Worm (Caenorhabditis elegans) whole organism, L4 larva: ENCODE measurements around the gene inx-6.

ENCODE experiments used
- D1046.2 ChIP-seq: fragments of 200-800 bp; sonication (Bioruptor generic); IDR thresholded peaks from 2 replicates; pipeline ENCODE4 v1.3.6; 2022; ENCODE audit warnings: missing genetic modification characterization, missing compliant biosample characterization
- F26F4.8 ChIP-seq: fragments of 200-800 bp; sonication (Bioruptor generic); conservative IDR thresholded peaks from 2 replicates; pipeline ENCODE4 v1.3.6; 2022; ENCODE audit warnings: missing genetic modification characterization, missing compliant biosample characterization
- F37D6.2 ChIP-seq: sonication (generic microtip); optimal IDR thresholded peaks from 2 replicates; lab custom pipeline; 2016; ENCODE audit warnings: mild to moderate bottlenecking, missing genetic modification characterization, missing compliant biosample characterization
- F49E8.2 ChIP-seq: sonication (generic microtip); optimal IDR thresholded peaks from 2 replicates; lab custom pipeline; 2016; ENCODE audit warnings: missing compliant biosample characterization, mild to moderate bottlenecking, missing genetic modification characterization, borderline replicate concordance
- T26A8.4 ChIP-seq: fragments of 200-800 bp; sonication (Bioruptor generic); IDR thresholded peaks from 2 replicates; pipeline ENCODE4 v1.3.6; 2022; ENCODE audit warnings: missing genetic modification characterization, missing compliant biosample characterization
- Y48G9A.11 ChIP-seq: fragments of 200-800 bp; sonication (Bioruptor generic); IDR thresholded peaks from 2 replicates; pipeline ENCODE4 v1.3.6; 2022; ENCODE audit warnings: missing genetic modification reagents, missing genetic modification characterization, missing compliant biosample characterization
- Y5F2A.4 ChIP-seq: fragments of 200-800 bp; sonication (Bioruptor generic); optimal IDR thresholded peaks from 2 replicates; lab custom pipeline; 2018; ENCODE audit warnings: mild to moderate bottlenecking, missing genetic modification characterization, missing compliant biosample characterization
- ZK337.2 ChIP-seq: fragments of 200-800 bp; sonication (Bioruptor generic); IDR thresholded peaks from 2 replicates; pipeline ENCODE4 v1.3.6; 2022; ENCODE audit warnings: missing genetic modification reagents, missing genetic modification characterization, missing compliant biosample characterization
- aha-1 ChIP-seq: fragments of 150-350 bp; peaks from one replicate; lab custom pipeline; 2014; ENCODE audit warnings: missing biosample characterization, missing genetic modification characterization
- aly-2 ChIP-seq: sonication (generic microtip); optimal IDR thresholded peaks from 2 replicates; lab custom pipeline; 2018; ENCODE audit warnings: missing biosample characterization, missing genetic modification characterization
- attf-4 ChIP-seq: sonication (generic microtip); optimal IDR thresholded peaks from 3 replicates; lab custom pipeline; 2017; ENCODE audit warnings: missing biosample characterization, missing genetic modification characterization
- ceh-20 ChIP-seq: fragments of 200-800 bp; sonication (Bioruptor generic); IDR thresholded peaks from 2 replicates; pipeline ENCODE4 v1.3.6; 2022; ENCODE audit warnings: missing genetic modification reagents, missing genetic modification characterization, missing compliant biosample characterization
- ceh-82 ChIP-seq: sonication (generic microtip); optimal IDR thresholded peaks from 2 replicates; lab custom pipeline; 2017; ENCODE audit warnings: missing biosample characterization, missing genetic modification characterization
- ces-1 ChIP-seq: fragments of 150-350 bp; sonication (generic microtip); optimal IDR thresholded peaks from 4 replicates; lab custom pipeline; 2014; ENCODE audit warnings: missing biosample characterization, missing genetic modification reagents, missing genetic modification characterization
- cey-2 ChIP-seq: sonication (generic microtip); optimal IDR thresholded peaks from 3 replicates; lab custom pipeline; 2017; ENCODE audit warnings: missing genetic modification characterization, mild to moderate bottlenecking, missing compliant biosample characterization, antibody characterized with exemption, borderline replicate concordance; ENCODE audit not compliant: insufficient read depth
- ctbp-1 ChIP-seq: fragments of 200-800 bp; sonication (Bioruptor generic); IDR thresholded peaks from 2 replicates; pipeline ENCODE4 v1.3.6; 2022; ENCODE audit warnings: missing genetic modification reagents, missing genetic modification characterization, missing compliant biosample characterization
- daf-19 ChIP-seq: fragments of 200-800 bp; sonication (Bioruptor generic); conservative IDR thresholded peaks from 2 replicates; pipeline ENCODE4 v1.3.6; 2022; ENCODE audit warnings: missing genetic modification characterization, missing compliant biosample characterization
- dmd-9 ChIP-seq: fragments of 200-800 bp; sonication (Bioruptor generic); IDR thresholded peaks from 2 replicates; pipeline ENCODE4 v1.3.6; 2022; ENCODE audit warnings: missing genetic modification reagents, missing genetic modification characterization, missing compliant biosample characterization
- duxl-1 ChIP-seq: sonication (generic microtip); optimal IDR thresholded peaks from 2 replicates; lab custom pipeline; 2016; ENCODE audit warnings: mild to moderate bottlenecking, missing genetic modification characterization, moderate library complexity, missing compliant biosample characterization; ENCODE audit not compliant: poor library complexity
- dve-1 ChIP-seq: sonication (generic microtip); optimal IDR thresholded peaks from 2 replicates; lab custom pipeline; 2017; ENCODE audit warnings: antibody characterized with exemption, mild to moderate bottlenecking, missing genetic modification characterization, missing compliant biosample characterization; ENCODE audit not compliant: insufficient read depth
- egl-27 ChIP-seq: sonication (generic microtip); optimal IDR thresholded peaks from 3 replicates; lab custom pipeline; 2017; ENCODE audit warnings: missing biosample characterization, missing genetic modification reagents, missing genetic modification characterization
- egl-43 ChIP-seq: fragments of 200-800 bp; sonication (Bioruptor generic); IDR thresholded peaks from 2 replicates; pipeline ENCODE4 v1.3.6; 2022; ENCODE audit warnings: missing genetic modification reagents, missing genetic modification characterization, missing compliant biosample characterization
- hlh-11 ChIP-seq: fragments of 200-800 bp; sonication (Bioruptor generic); optimal IDR thresholded peaks from 2 replicates; lab custom pipeline; 2018; ENCODE audit warnings: mild to moderate bottlenecking, missing genetic modification characterization, missing compliant biosample characterization
- jun-1 ChIP-seq: fragments of 150-350 bp; optimal IDR thresholded peaks from 2 replicates; lab custom pipeline; 2014; ENCODE audit warnings: missing biosample characterization, missing genetic modification reagents, missing genetic modification characterization
- lin-1 ChIP-seq: fragments of 200-800 bp; sonication (Bioruptor generic); IDR thresholded peaks from 2 replicates; pipeline ENCODE4 v1.3.6; 2022; ENCODE audit warnings: missing genetic modification reagents, missing genetic modification characterization, missing compliant biosample characterization
- lin-38 ChIP-seq: fragments of 200-800 bp; sonication (Bioruptor generic); IDR thresholded peaks from 2 replicates; pipeline ENCODE4 v1.3.6; 2022; ENCODE audit warnings: missing genetic modification reagents, missing genetic modification characterization, missing compliant biosample characterization
- lir-3 ChIP-seq: sonication (generic microtip); optimal IDR thresholded peaks from 2 replicates; lab custom pipeline; 2016; ENCODE audit warnings: mild to moderate bottlenecking, missing genetic modification characterization, missing compliant biosample characterization
- madf-9 ChIP-seq: fragments of 200-800 bp; sonication (Bioruptor generic); conservative IDR thresholded peaks from 2 replicates; pipeline ENCODE4 v1.3.6; 2022; ENCODE audit warnings: missing genetic modification reagents, missing genetic modification characterization, missing compliant biosample characterization
- mdl-1 ChIP-seq, 2 experiments: fragments of 150-350 bp in 1 of 2; sonication (generic microtip) in 1 of 2; optimal IDR thresholded peaks; 2 replicates each; lab custom pipeline; 2014 to 2017; ENCODE audit warnings: missing biosample characterization in 2 of 2, missing genetic modification characterization in 2 of 2
- mdt-29 ChIP-seq: fragments of 200-800 bp; sonication (Bioruptor generic); IDR thresholded peaks from 2 replicates; pipeline ENCODE4 v1.3.6; 2022; ENCODE audit warnings: missing genetic modification reagents, missing genetic modification characterization, missing compliant biosample characterization
- mep-1 ChIP-seq: fragments of 150-350 bp; sonication (generic microtip); optimal IDR thresholded peaks from 3 replicates; lab custom pipeline; 2014; ENCODE audit warnings: missing biosample characterization, missing genetic modification characterization
- mes-2 ChIP-seq: sonication (generic microtip); optimal IDR thresholded peaks from 2 replicates; lab custom pipeline; 2016; ENCODE audit warnings: missing genotype, mild to moderate bottlenecking, missing genetic modification characterization, missing compliant biosample characterization; ENCODE audit not compliant: poor library complexity, severe bottlenecking
- nhr-102 ChIP-seq: sonication (generic microtip); optimal IDR thresholded peaks from 2 replicates; lab custom pipeline; 2016; ENCODE audit warnings: mild to moderate bottlenecking, missing genetic modification characterization, moderate library complexity, missing compliant biosample characterization
- nhr-237 ChIP-seq: sonication (generic microtip); optimal IDR thresholded peaks from 2 replicates; lab custom pipeline; 2017; ENCODE audit warnings: missing biosample characterization, missing genetic modification characterization
- nhr-28 ChIP-seq: fragments of 150-350 bp; optimal IDR thresholded peaks from 2 replicates; lab custom pipeline; 2014; ENCODE audit warnings: missing biosample characterization, missing genetic modification characterization
- nhr-42 ChIP-seq: fragments of 200-800 bp; sonication (Bioruptor generic); IDR thresholded peaks from 2 replicates; pipeline ENCODE4 v1.3.6; 2022; ENCODE audit warnings: missing genetic modification characterization, missing compliant biosample characterization
- nhr-48 ChIP-seq: sonication (generic microtip); optimal IDR thresholded peaks from 2 replicates; lab custom pipeline; 2016; ENCODE audit warnings: mild to moderate bottlenecking, missing genetic modification characterization, missing compliant biosample characterization
- nhr-76 ChIP-seq: fragments of 150-350 bp; optimal IDR thresholded peaks from 2 replicates; lab custom pipeline; 2014; ENCODE audit warnings: missing biosample characterization, missing genetic modification characterization
- nhr-77 ChIP-seq: fragments of 150-350 bp; optimal IDR thresholded peaks from 2 replicates; lab custom pipeline; 2014; ENCODE audit warnings: missing biosample characterization, missing genetic modification characterization
- spr-1 ChIP-seq: sonication (generic microtip); optimal IDR thresholded peaks from 2 replicates; lab custom pipeline; 2016; ENCODE audit warnings: mild to moderate bottlenecking, missing genetic modification characterization, missing compliant biosample characterization
- spr-3 ChIP-seq: fragments of 200-800 bp; sonication (Bioruptor generic); optimal IDR thresholded peaks from 2 replicates; lab custom pipeline; 2018; ENCODE audit warnings: mild to moderate bottlenecking, missing genetic modification characterization, missing compliant biosample characterization
- tra-1 ChIP-seq: fragments of 200-800 bp; sonication (Bioruptor generic); IDR thresholded peaks from 2 replicates; pipeline ENCODE4 v1.3.6; 2022; ENCODE audit warnings: missing genetic modification reagents, missing genetic modification characterization, missing compliant biosample characterization
- unc-130 ChIP-seq: sonication (generic microtip); optimal IDR thresholded peaks from 2 replicates; lab custom pipeline; 2016; ENCODE audit warnings: missing genetic modification reagents, missing genetic modification characterization, missing compliant biosample characterization
- unc-39 ChIP-seq: sonication (generic microtip); optimal IDR thresholded peaks from 2 replicates; lab custom pipeline; 2017; ENCODE audit warnings: missing biosample characterization, missing genetic modification characterization
- vab-7 ChIP-seq: fragments of 200-800 bp; sonication (Bioruptor generic); IDR thresholded peaks from 2 replicates; pipeline ENCODE4 v1.3.6; 2022; ENCODE audit warnings: missing genetic modification reagents, missing genetic modification characterization, missing compliant biosample characterization
- zag-1 ChIP-seq: fragments of 150-350 bp; optimal IDR thresholded peaks from 2 replicates; lab custom pipeline; 2014; ENCODE audit warnings: missing biosample characterization, missing genetic modification characterization
- zfp-2 ChIP-seq: sonication (generic microtip); optimal IDR thresholded peaks from 2 replicates; lab custom pipeline; 2016; ENCODE audit warnings: mild to moderate bottlenecking, missing genetic modification characterization, missing compliant biosample characterization
- zfp-3 ChIP-seq: fragments of 200-800 bp; sonication (Bioruptor generic); conservative IDR thresholded peaks from 2 replicates; pipeline ENCODE4 v1.3.6; 2022; ENCODE audit warnings: missing genetic modification reagents, missing genetic modification characterization, missing compliant biosample characterization
- ztf-7 ChIP-seq: fragments of 150-350 bp; optimal IDR thresholded peaks from 2 replicates; lab custom pipeline; 2014; ENCODE audit warnings: missing biosample characterization, missing genetic modification characterization

The inx-6 gene

DNA sequence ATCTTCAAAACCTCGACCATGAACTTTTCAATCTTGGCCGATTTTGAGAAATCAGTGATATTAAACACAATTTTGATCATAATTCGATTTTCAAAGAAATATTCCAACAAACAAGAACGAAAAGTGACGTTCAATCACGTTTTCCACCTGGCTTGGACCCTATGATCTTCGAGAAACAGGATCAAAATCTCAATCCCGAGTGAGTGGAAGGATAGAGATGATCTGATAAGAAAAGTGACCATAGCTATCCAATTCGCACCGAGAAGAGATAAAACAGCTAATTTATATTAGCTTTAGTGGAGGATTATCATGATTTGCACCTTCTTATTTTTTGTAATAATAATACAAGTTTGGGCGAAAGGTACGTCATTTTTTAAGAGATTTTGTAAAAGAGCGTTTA, 25.3 kb upstream of the inx-6 start, which contains the start of gene T23F6.2:
TSS of gene T23F6.2 (plus strand) at position 251 of the 400 bp plus-strand sequence.
- TF ChIP-seq nhr-28 (tag; lab: Kevin White, UChicago) (peak; percentile 0), zag-1 (tag; lab: Kevin White, UChicago) (no peak), madf-9 (GFP tag; lab: Robert Waterston, UW) (no peak), dmd-9 (GFP tag; lab: Robert Waterston, UW) (no peak), mep-1 (no peak), lin-1 (GFP tag; lab: Robert Waterston, UW) (no peak), aha-1 (peak; percentile 44)

DNA sequence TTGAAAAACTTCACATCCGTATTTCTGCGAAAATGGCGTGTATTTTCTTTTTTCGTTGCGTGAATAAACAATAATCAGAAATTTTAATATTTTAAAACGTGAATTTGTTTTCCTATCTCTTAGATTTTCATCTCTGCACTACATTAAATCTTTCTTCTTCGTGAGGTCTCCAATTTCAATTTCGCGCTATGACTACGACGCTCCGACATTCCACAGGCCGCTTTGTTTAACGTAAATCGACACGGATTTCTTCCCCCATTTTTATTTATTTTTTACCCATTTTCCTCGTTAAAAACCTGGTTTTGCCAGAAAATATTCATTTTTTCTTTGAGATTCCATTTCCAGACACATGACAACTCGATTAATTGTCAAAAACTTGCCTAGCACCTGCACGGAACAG, 21.7 kb upstream of the inx-6 start, which contains the start of the genes T23F6.3 and rbd-1:
TSS of gene T23F6.3 (minus strand) at position 120 of the 400 bp plus-strand sequence.
TSS of gene rbd-1 (plus strand) at position 346 of the 400 bp plus-strand sequence.
- TF ChIP-seq zfp-3 (no peak), zfp-2 (tag; lab: Kevin White, UChicago) (no peak), mes-2 (peak; percentile 97), dve-1 (peak; percentile 82), unc-130 (peak; percentile 53), ZK337.2 (GFP tag; lab: Robert Waterston, UW) (peak; percentile 55; the same call in 1 of the 2 replicates), ceh-82 (tag; lab: Kevin White, UChicago) (no peak), cey-2 (tag; lab: Kevin White, UChicago) (no peak), ceh-20 (GFP tag; lab: Robert Waterston, UW) (peak; percentile 49; the same call in 1 of the 2 replicates), vab-7 (GFP tag; lab: Robert Waterston, UW) (peak; percentile 66), Y48G9A.11 (GFP tag; lab: Robert Waterston, UW) (peak; percentile 100), lin-1 (GFP tag; lab: Robert Waterston, UW) (peak; percentile 36; the same call in 1 of the 2 replicates), aly-2 (tag; lab: Kevin White, UChicago) (no peak), T26A8.4 (GFP tag; lab: Robert Waterston, UW) (peak; percentile 75), ztf-7 (peak; percentile 74), Y5F2A.4 (no peak), egl-27 (tag; lab: Kevin White, UChicago) (no peak), duxl-1 (peak; percentile 69), hlh-11 (tag; lab: Kevin White, UChicago) (peak; percentile 66), unc-39 (tag; lab: Kevin White, UChicago) (no peak), lir-3 (no peak), tra-1 (GFP tag; lab: Robert Waterston, UW) (peak; percentile 40; the same call in 1 of the 2 replicates), nhr-237 (tag; lab: Kevin White, UChicago) (no peak), F37D6.2 (no peak), F49E8.2 (tag; lab: Kevin White, UChicago) (no peak), spr-1 (tag; lab: Kevin White, UChicago) (peak; percentile 47), nhr-76 (tag; lab: Kevin White, UChicago) (no peak), nhr-42 (GFP tag; lab: Robert Waterston, UW) (peak; percentile 66; the same call in 1 of the 2 replicates), mdt-29 (no peak), jun-1 (tag; lab: Kevin White, UChicago) (peak; percentile 36), spr-3 (GFP tag; lab: Kevin White, UChicago) (peak; percentile 14), F26F4.8 (GFP tag; lab: Robert Waterston, UW) (no peak), D1046.2 (GFP tag; lab: Robert Waterston, UW) (no peak), daf-19 (GFP tag; lab: Robert Waterston, UW) (no peak), lin-38 (peak; percentile 83), nhr-77 (tag; lab: Kevin White, UChicago) (peak; percentile 80), mdl-1 (tag; optimal IDR thresholded peaks at IDR 0.05; lab: Kevin White, UChicago) (peak in 1 of 2 experiments; percentile 22), ces-1 (no peak), attf-4 (tag; lab: Kevin White, UChicago) (no peak), nhr-48 (no peak), ctbp-1 (GFP tag; lab: Robert Waterston, UW) (peak; percentile 51; the same call in 1 of the 2 replicates), nhr-102 (tag; lab: Kevin White, UChicago) (peak; percentile 65), egl-43 (GFP tag; lab: Robert Waterston, UW) (peak; percentile 38; the same call in 1 of the 2 replicates), dmd-9 (GFP tag; lab: Robert Waterston, UW) (0 out of 2 replicates have a peak, but pooled peaks have one; percentile 27)
